8 worm cellular contexts compared by ENCODE assay signal in genomic region chrIII:11093489-11093888, ce11.
TF ChIP-seq lines count a peak whose summit lies in the region.

No protein-coding gene starts in this region.

TF ChIP-seq in whole organism, L1 larva, 84 proteins besides CTCF, POLR2A, EP300 and RAD21 (continues in another document):
- TF ChIP-seq nhr-90 (tag; optimal IDR thresholded peaks at IDR 0.05; lab: Kevin White, UChicago; ENCODE audit: poor library complexity) (peak; percentile 53), ztf-11 (tag; optimal IDR thresholded peaks at IDR 0.05; lab: Kevin White, UChicago) (peak in 1 of 2 experiments; percentile 73), dsc-1 (tag; optimal IDR thresholded peaks at IDR 0.05; lab: Kevin White, UChicago) (peak; percentile 8), lsy-2 (tag; optimal IDR thresholded peaks at IDR 0.05; lab: Kevin White, UChicago) (no peak), pax-3 (tag; optimal IDR thresholded peaks at IDR 0.05; lab: Kevin White, UChicago) (peak; percentile 60), rnt-1 (tag; optimal IDR thresholded peaks at IDR 0.05; lab: Kevin White, UChicago) (peak; percentile 63), unc-98 (GFP tag; IDR thresholded peaks at IDR 0.05; lab: Robert Waterston, UW) (peak; percentile 75), ceh-82 (tag; optimal IDR thresholded peaks at IDR 0.05; lab: Kevin White, UChicago) (no peak), nhr-85 (tag; lab: Kevin White, UChicago) (peak; percentile 51), xbp-1 (tag; optimal IDR thresholded peaks at IDR 0.05; lab: Kevin White, UChicago) (peak; percentile 15), nhr-47 (tag; optimal IDR thresholded peaks at IDR 0.05; lab: Kevin White, UChicago) (peak; percentile 18)

TF ChIP-seq in whole organism, L2 larva, 48 proteins besides CTCF, POLR2A, EP300 and RAD21:
- no peak for TF ChIP-seq nhr-77 (tag; optimal IDR thresholded peaks at IDR 0.05; lab: Kevin White, UChicago)
- peak; percentile 17 for TF ChIP-seq unc-55 (GFP tag; optimal IDR thresholded peaks at IDR 0.05; lab: Kevin White, UChicago)
- TF ChIP-seq unc-62 (GFP tag; optimal IDR thresholded peaks at IDR 0.05; lab: Kevin White, UChicago): no peak

TF ChIP-seq in whole organism, L4 larva, 104 proteins besides CTCF, POLR2A, EP300 and RAD21:
- TF ChIP-seq mes-2 (tag; optimal IDR thresholded peaks at IDR 0.05; lab: Kevin White, UChicago; ENCODE audit: poor library complexity, severe bottlenecking) (peak; percentile 91), php-3 (GFP tag; IDR thresholded peaks at IDR 0.05; lab: Robert Waterston, UW) (no peak), hif-1 (tag; optimal IDR thresholded peaks at IDR 0.05; lab: Kevin White, UChicago) (peak in 1 of 2 experiments; percentile 56), lsy-2 (tag; optimal IDR thresholded peaks at IDR 0.05; lab: Kevin White, UChicago) (no peak), unc-130 (GFP tag; optimal IDR thresholded peaks at IDR 0.05; lab: Kevin White, UChicago) (peak; percentile 82), vab-7 (GFP tag; IDR thresholded peaks at IDR 0.05; lab: Robert Waterston, UW) (0 out of 2 replicates have a peak, but pooled peaks have one; percentile 16), ces-1 (GFP tag; optimal IDR thresholded peaks at IDR 0.05; lab: Kevin White, UChicago) (no peak), lin-38 (GFP tag; IDR thresholded peaks at IDR 0.05; lab: Robert Waterston, UW) (no peak), dmd-9 (GFP tag; IDR thresholded peaks at IDR 0.05; lab: Robert Waterston, UW) (0 out of 2 replicates have a peak, but pooled peaks have one; percentile 41)

TF ChIP-seq in whole organism, early embryonic, 17 proteins besides CTCF, POLR2A, EP300 and RAD21:
- TF ChIP-seq sea-1 (GFP tag; conservative IDR thresholded peaks at IDR 0.05; lab: Robert Waterston, UW): no peak
- TF ChIP-seq tbx-37 (GFP tag; conservative IDR thresholded peaks at IDR 0.05; lab: Robert Waterston, UW): no peak; the same call in 1 of the 2 replicates
- no peak for TF ChIP-seq F13C5.2 (tag; optimal IDR thresholded peaks at IDR 0.05; lab: Kevin White, UChicago)
- no peak for TF ChIP-seq tbx-11 (GFP tag; IDR thresholded peaks at IDR 0.05; lab: Robert Waterston, UW)
- TF ChIP-seq pes-1 (GFP tag; IDR thresholded peaks at IDR 0.05; lab: Robert Waterston, UW): peak; percentile 69
- no peak for TF ChIP-seq ceh-13 (GFP tag; optimal IDR thresholded peaks at IDR 0.05; lab: Kevin White, UChicago)
TF ChIP-seq in whole organism, early embryonic: peak in this region for 1.

TF ChIP-seq in whole organism, late embryonic, 69 proteins besides CTCF, POLR2A, EP300 and RAD21 (continues in another document):
- TF ChIP-seq pha-2 (tag; optimal IDR thresholded peaks at IDR 0.05; lab: Kevin White, UChicago): no peak
- TF ChIP-seq fkh-6 (tag; optimal IDR thresholded peaks at IDR 0.05; lab: Kevin White, UChicago): peak; percentile 80
- no peak for TF ChIP-seq ceh-18 (tag; optimal IDR thresholded peaks at IDR 0.05; lab: Kevin White, UChicago)
- no peak for TF ChIP-seq pros-1 (tag; optimal IDR thresholded peaks at IDR 0.05; lab: Kevin White, UChicago)
- TF ChIP-seq pat-9 (tag; optimal IDR thresholded peaks at IDR 0.05; lab: Kevin White, UChicago): no peak
- TF ChIP-seq pha-4 (tag; optimal IDR thresholded peaks at IDR 0.05; lab: Kevin White, UChicago): no peak
- no peak for TF ChIP-seq C38D4.7 (GFP tag; optimal IDR thresholded peaks at IDR 0.05; lab: Kevin White, UChicago)
- peak; percentile 77 for TF ChIP-seq elt-2 (tag; optimal IDR thresholded peaks at IDR 0.05; lab: Kevin White, UChicago)
- peak; percentile 84 for TF ChIP-seq fax-1 (tag; optimal IDR thresholded peaks at IDR 0.05; lab: Kevin White, UChicago)
- TF ChIP-seq K02D7.2 (tag; optimal IDR thresholded peaks at IDR 0.05; lab: Kevin White, UChicago): no peak
- no peak for TF ChIP-seq ttx-3 (tag; optimal IDR thresholded peaks at IDR 0.05; lab: Kevin White, UChicago)
- TF ChIP-seq madf-2 (tag; optimal IDR thresholded peaks at IDR 0.05; lab: Kevin White, UChicago): no peak
- TF ChIP-seq rnt-1 (tag; optimal IDR thresholded peaks at IDR 0.05; lab: Kevin White, UChicago): peak; percentile 77
- TF ChIP-seq pax-1 (tag; optimal IDR thresholded peaks at IDR 0.05; lab: Kevin White, UChicago): no peak
- TF ChIP-seq ceh-45 (GFP tag; IDR thresholded peaks at IDR 0.05; lab: Robert Waterston, UW): no peak
- no peak for TF ChIP-seq hlh-13 (GFP tag; optimal IDR thresholded peaks at IDR 0.05; lab: Kevin White, UChicago)
- peak; percentile 33 for TF ChIP-seq gmeb-2 (tag; optimal IDR thresholded peaks at IDR 0.05; lab: Kevin White, UChicago)

TF ChIP-seq in whole organism, midembryonic, 9 proteins besides CTCF, POLR2A, EP300 and RAD21:
- TF ChIP-seq T22C8.4 (GFP tag; IDR thresholded peaks at IDR 0.05; lab: Robert Waterston, UW) (no peak), ztf-23 (GFP tag; IDR thresholded peaks at IDR 0.05; lab: Robert Waterston, UW) (peak; percentile 77), ztf-29 (GFP tag; IDR thresholded peaks at IDR 0.05; lab: Robert Waterston, UW) (no peak), med-1 (GFP tag; optimal IDR thresholded peaks at IDR 0.05; lab: Kevin White, UChicago; ENCODE audit: insufficient read depth) (no peak), klf-2 (GFP tag; conservative IDR thresholded peaks at IDR 0.05; lab: Robert Waterston, UW) (0 out of 2 replicates have a peak, but pooled peaks have one; percentile 63), flt-1 (GFP tag; IDR thresholded peaks at IDR 0.05; lab: Robert Waterston, UW) (peak; percentile 31; the same call in 1 of the 2 replicates), cog-1 (tag; optimal IDR thresholded peaks at IDR 0.05; lab: Kevin White, UChicago) (no peak), ref-1 (GFP tag; conservative IDR thresholded peaks at IDR 0.05; lab: Robert Waterston, UW) (no peak), tab-1 (GFP tag; IDR thresholded peaks at IDR 0.05; lab: Robert Waterston, UW) (no peak)
TF ChIP-seq in whole organism, midembryonic: peak in this region for 3.

TF ChIP-seq in whole organism, mixed stage, embryonic, 35 proteins besides CTCF, POLR2A, EP300 and RAD21:
- TF ChIP-seq ces-1 (GFP tag; optimal IDR thresholded peaks at IDR 0.05; lab: Kevin White, UChicago): no peak
- no peak for TF ChIP-seq zip-8 (tag; optimal IDR thresholded peaks at IDR 0.05; lab: Kevin White, UChicago)
- no peak for TF ChIP-seq ham-2 (GFP tag; optimal IDR thresholded peaks at IDR 0.05; lab: Kevin White, UChicago)
- TF ChIP-seq sptf-1 (tag; optimal IDR thresholded peaks at IDR 0.05; lab: Kevin White, UChicago): peak; percentile 56
- TF ChIP-seq tbx-8 (GFP tag; optimal IDR thresholded peaks at IDR 0.05; lab: Kevin White, UChicago): no peak
- TF ChIP-seq cnd-1 (tag; optimal IDR thresholded peaks at IDR 0.05; lab: Kevin White, UChicago): peak; percentile 46
- TF ChIP-seq pha-4 (tag; optimal IDR thresholded peaks at IDR 0.05; lab: Kevin White, UChicago): no peak
- no peak for TF ChIP-seq lin-32 (GFP tag; optimal IDR thresholded peaks at IDR 0.05; lab: Kevin White, UChicago)
- TF ChIP-seq lsy-2 (tag; optimal IDR thresholded peaks at IDR 0.05; lab: Kevin White, UChicago): no peak
- peak; percentile 18 for TF ChIP-seq mls-2 (tag; optimal IDR thresholded peaks at IDR 0.05; lab: Kevin White, UChicago)
- TF ChIP-seq unc-39 (tag; optimal IDR thresholded peaks at IDR 0.05; lab: Kevin White, UChicago): no peak
- TF ChIP-seq nhr-2 (tag; optimal IDR thresholded peaks at IDR 0.05; lab: Kevin White, UChicago): no peak

TF ChIP-seq in whole organism, young adult, 124 proteins besides CTCF, POLR2A, EP300 and RAD21:
- TF ChIP-seq him-1 (tag; optimal IDR thresholded peaks at IDR 0.05; lab: Kevin White, UChicago) (peak; percentile 38), ceh-100 (GFP tag; IDR thresholded peaks at IDR 0.05; lab: Robert Waterston, UW) (peak; percentile 83), unc-130 (GFP tag; optimal IDR thresholded peaks at IDR 0.05; lab: Kevin White, UChicago) (peak; percentile 72), akir-1 (GFP tag; optimal IDR thresholded peaks at IDR 0.05; lab: Kevin White, UChicago) (no peak), C06A6.2 (GFP tag; conservative IDR thresholded peaks at IDR 0.05; lab: Robert Waterston, UW) (no peak), hlh-12 (tag; optimal IDR thresholded peaks at IDR 0.05; lab: Kevin White, UChicago) (no peak), dox-1 (GFP tag; IDR thresholded peaks at IDR 0.05; lab: Robert Waterston, UW) (0 out of 2 replicates have a peak, but pooled peaks have one; percentile 22), snpc-1.1 (tag; optimal IDR thresholded peaks at IDR 0.05; lab: Kevin White, UChicago; ENCODE audit: insufficient read depth) (no peak), lsl-1 (GFP tag; optimal IDR thresholded peaks at IDR 0.05; lab: Kevin White, UChicago) (no peak), tbp1 (GFP tag; optimal IDR thresholded peaks at IDR 0.05; lab: Kevin White, UChicago) (no peak), ceh-79 (tag; optimal IDR thresholded peaks at IDR 0.05; lab: Kevin White, UChicago) (no peak)
